Fruit fly (Drosophila melanogaster) Kc167 (cell line): Measurements from ENCODE around the gene CG12784.

ENCODE experiments used
- Sin3A ChIP-seq: fragments of >200 bp; optimal IDR thresholded peaks from 2 replicates; lab custom pipeline; 2018; ENCODE audit warnings: missing external identifiers
- psq ChIP-seq: fragments of >200 bp; optimal IDR thresholded peaks from 2 replicates; lab custom pipeline; 2017; ENCODE audit warnings: missing external identifiers

- TF ChIP-seq Sin3A (no peak), psq (lab: Kevin White, UChicago) (no peak)
These were observed 30.5 kb downstream of the CG12784 start, which contains the start of gene nsl1 for dm6 chr3R:15793372-15793802.
